Worm (Caenorhabditis elegans) whole organism, L3 larva: ENCODE data around the gene ttr-3.

ENCODE experiments used
- ZK546.5 ChIP-seq: sonication (generic microtip); optimal IDR thresholded peaks from 2 replicates; lab custom pipeline; 2017; ENCODE audit warnings: missing biosample characterization, missing genetic modification characterization
- ceh-28 ChIP-seq: fragments of 150-350 bp; optimal IDR thresholded peaks from 2 replicates; lab custom pipeline; 2014; ENCODE audit warnings: missing biosample characterization, missing genetic modification reagents, missing genetic modification characterization
- ceh-82 ChIP-seq: fragments of 150-350 bp; optimal IDR thresholded peaks from 2 replicates; lab custom pipeline; 2014; ENCODE audit warnings: missing biosample characterization, missing genetic modification characterization
- ceh-9 ChIP-seq: sonication (generic microtip); optimal IDR thresholded peaks from 2 replicates; lab custom pipeline; 2018; ENCODE audit warnings: missing biosample characterization, missing genetic modification characterization
- elt-1 ChIP-seq: fragments of 150-350 bp; optimal IDR thresholded peaks from 2 replicates; lab custom pipeline; 2014; ENCODE audit warnings: missing biosample characterization, missing genetic modification characterization
- elt-3 ChIP-seq, 3 experiments: fragments of 150-350 bp in 1 of 3; sonication (generic microtip) in 2 of 3; optimal IDR thresholded peaks; 2 replicates in 2 of 3; 4 replicates in 1 of 3; lab custom pipeline; 2014 to 2017; ENCODE audit warnings: missing biosample characterization in 3 of 3, missing genetic modification characterization in 3 of 3
- eor-1 ChIP-seq, 2 experiments: fragments of 150-350 bp; optimal IDR thresholded peaks; 2 replicates each; lab custom pipeline; 2014 to 2018; ENCODE audit warnings: missing biosample characterization in 2 of 2, missing genetic modification characterization in 2 of 2
- fkh-10 ChIP-seq: sonication (generic microtip); optimal IDR thresholded peaks from 2 replicates; lab custom pipeline; 2017; ENCODE audit warnings: missing biosample characterization, missing genetic modification reagents, missing genetic modification characterization
- fkh-2 ChIP-seq: fragments of 150-350 bp; optimal IDR thresholded peaks from 2 replicates; lab custom pipeline; 2014; ENCODE audit warnings: missing biosample characterization, missing genetic modification reagents, missing genetic modification characterization
- hmg-11 ChIP-seq: sonication (generic microtip); optimal IDR thresholded peaks from 2 replicates; lab custom pipeline; 2016; ENCODE audit warnings: missing genetic modification characterization, missing compliant biosample characterization
- jun-1 ChIP-seq: fragments of 150-350 bp; optimal IDR thresholded peaks from 2 replicates; lab custom pipeline; 2014; ENCODE audit warnings: missing biosample characterization, missing genetic modification reagents, missing genetic modification characterization
- lin-15B ChIP-seq: fragments of 150-350 bp; optimal IDR thresholded peaks from 2 replicates; lab custom pipeline; 2014; ENCODE audit warnings: missing biosample characterization, missing genetic modification characterization
- lin-39 ChIP-seq: fragments of 150-350 bp; optimal IDR thresholded peaks from 2 replicates; lab custom pipeline; 2018; ENCODE audit warnings: missing biosample characterization, missing genetic modification reagents, missing genetic modification characterization
- lsy-12 ChIP-seq: sonication (generic microtip); optimal IDR thresholded peaks from 2 replicates; lab custom pipeline; 2016; ENCODE audit warnings: mild to moderate bottlenecking, missing genetic modification characterization, missing compliant biosample characterization
- nfya-1 ChIP-seq: sonication (generic microtip); optimal IDR thresholded peaks from 2 replicates; lab custom pipeline; 2017; ENCODE audit warnings: missing genetic modification characterization, mild to moderate bottlenecking, missing compliant biosample characterization, antibody characterized with exemption, moderate library complexity; ENCODE audit not compliant: insufficient read depth
- nhr-11 ChIP-seq: fragments of 150-350 bp; optimal IDR thresholded peaks from 2 replicates; lab custom pipeline; 2014; ENCODE audit warnings: missing biosample characterization, missing genetic modification characterization
- nhr-12 ChIP-seq: fragments of 150-350 bp; optimal IDR thresholded peaks from 2 replicates; lab custom pipeline; 2014; ENCODE audit warnings: missing biosample characterization, missing genetic modification characterization
- nhr-23 ChIP-seq: fragments of 150-350 bp; optimal IDR thresholded peaks from 2 replicates; lab custom pipeline; 2014; ENCODE audit warnings: missing biosample characterization, missing genetic modification reagents, missing genetic modification characterization
- nhr-28 ChIP-seq: fragments of 150-350 bp; optimal IDR thresholded peaks from 2 replicates; lab custom pipeline; 2014; ENCODE audit warnings: missing biosample characterization, missing genetic modification characterization
- nhr-43 ChIP-seq: sonication (generic microtip); optimal IDR thresholded peaks from 2 replicates; lab custom pipeline; 2016; ENCODE audit warnings: mild to moderate bottlenecking, missing genetic modification characterization, missing compliant biosample characterization; ENCODE audit not compliant: poor library complexity, severe bottlenecking
- nhr-67 ChIP-seq: fragments of 150-350 bp; optimal IDR thresholded peaks from 2 replicates; lab custom pipeline; 2014; ENCODE audit warnings: missing biosample characterization, missing genetic modification characterization
- nhr-76 ChIP-seq: fragments of 150-350 bp; sonication (generic microtip); optimal IDR thresholded peaks from 5 replicates; lab custom pipeline; 2014; ENCODE audit warnings: missing biosample characterization, missing genetic modification characterization
- pqm-1 ChIP-seq: fragments of 150-350 bp; optimal IDR thresholded peaks from 2 replicates; lab custom pipeline; 2017; ENCODE audit warnings: missing biosample characterization, missing genetic modification characterization, inconsistent platforms
- sea-2 ChIP-seq: fragments of 150-350 bp; sonication (generic microtip); optimal IDR thresholded peaks from 4 replicates; lab custom pipeline; 2014; ENCODE audit warnings: missing biosample characterization, missing genetic modification reagents, missing genetic modification characterization
- skn-1 ChIP-seq: fragments of 150-350 bp; optimal IDR thresholded peaks from 2 replicates; lab custom pipeline; 2014; ENCODE audit warnings: missing biosample characterization, missing genetic modification characterization
- snpc-4 ChIP-seq: fragments of 150-350 bp; optimal IDR thresholded peaks from 2 replicates; lab custom pipeline; 2014; ENCODE audit warnings: missing biosample characterization, missing genetic modification characterization
- tbx-2 ChIP-seq: sonication (generic microtip); optimal IDR thresholded peaks from 2 replicates; lab custom pipeline; 2016; ENCODE audit warnings: mild to moderate bottlenecking, missing genetic modification characterization, missing compliant biosample characterization
- unc-39 ChIP-seq: sonication (generic microtip); optimal IDR thresholded peaks from 4 replicates; lab custom pipeline; 2017; ENCODE audit warnings: missing biosample characterization, missing genetic modification characterization
- unc-62 ChIP-seq: fragments of 150-350 bp; sonication (generic microtip); optimal IDR thresholded peaks from 4 replicates; lab custom pipeline; 2014; ENCODE audit warnings: missing biosample characterization, missing genetic modification reagents, missing genetic modification characterization
- zag-1 ChIP-seq: fragments of 150-350 bp; optimal IDR thresholded peaks from 2 replicates; lab custom pipeline; 2014; ENCODE audit warnings: missing biosample characterization, missing genetic modification characterization
- ztf-11 ChIP-seq: fragments of 150-350 bp; optimal IDR thresholded peaks from 2 replicates; lab custom pipeline; 2014; ENCODE audit warnings: missing biosample characterization, missing genetic modification characterization
- ztf-4 ChIP-seq: fragments of 150-350 bp; optimal IDR thresholded peaks from 2 replicates; lab custom pipeline; 2014; ENCODE audit warnings: missing biosample characterization, missing genetic modification characterization

Gene ttr-3

ce11 chrIII:9926650-9927049, at the start of gene ttr-3:
Gene ttr-3, minus strand, starts transcription at chrIII:9926750.
- TF ChIP-seq elt-3 (tag; optimal IDR thresholded peaks at IDR 0.05; lab: Kevin White, UChicago): no peak
- TF ChIP-seq ceh-28 (tag; lab: Kevin White, UChicago): no peak
- no peak for TF ChIP-seq unc-62 (GFP tag; lab: Kevin White, UChicago)
- no peak for TF ChIP-seq ztf-4 (tag; lab: Kevin White, UChicago)
- TF ChIP-seq fkh-10 (GFP tag; lab: Kevin White, UChicago): no peak

ce11 chrIII:9973765-9974164, 47.2 kb upstream of the ttr-3 start, which contains the start of gene R10E12.2:
Gene R10E12.2, minus strand, starts transcription at chrIII:9973865.
- TF ChIP-seq nhr-28 (tag; lab: Kevin White, UChicago) (no peak), nfya-1 (tag; lab: Kevin White, UChicago) (no peak), fkh-2 (no peak), nhr-11 (no peak), ZK546.5 (tag; lab: Kevin White, UChicago) (no peak), nhr-67 (tag; lab: Kevin White, UChicago) (no peak), tbx-2 (tag; lab: Kevin White, UChicago) (no peak), nhr-12 (tag; lab: Kevin White, UChicago) (no peak), pqm-1 (tag; lab: Kevin White, UChicago) (no peak), nhr-76 (tag; lab: Kevin White, UChicago) (no peak), fkh-10 (GFP tag; lab: Kevin White, UChicago) (no peak), nhr-43 (tag; lab: Kevin White, UChicago) (no peak), zag-1 (tag; lab: Kevin White, UChicago) (no peak), lin-39 (tag; lab: Kevin White, UChicago) (no peak)

ce11 chrIII:9972192-9972811, 45.8 kb upstream of the ttr-3 start:
- TF ChIP-seq unc-39 (no peak), sea-2 (GFP tag; lab: Kevin White, UChicago) (no peak), nhr-43 (tag; lab: Kevin White, UChicago) (no peak), jun-1 (no peak), unc-62 (GFP tag; lab: Kevin White, UChicago) (no peak), nfya-1 (tag; lab: Kevin White, UChicago) (no peak), eor-1 (tag; optimal IDR thresholded peaks at IDR 0.05; lab: Kevin White, UChicago) (no peak), fkh-10 (GFP tag; lab: Kevin White, UChicago) (peak; percentile 59)

- TF ChIP-seq nhr-67 (tag; lab: Kevin White, UChicago) (no peak), fkh-10 (GFP tag; lab: Kevin White, UChicago) (no peak), elt-1 (tag; lab: Kevin White, UChicago) (no peak), ceh-28 (tag; lab: Kevin White, UChicago) (no peak), hmg-11 (no peak), nhr-76 (tag; lab: Kevin White, UChicago) (no peak), lin-39 (tag; lab: Kevin White, UChicago) (no peak), zag-1 (tag; lab: Kevin White, UChicago) (no peak), sea-2 (GFP tag; lab: Kevin White, UChicago) (no peak), lin-15B (no peak), ztf-4 (tag; lab: Kevin White, UChicago) (no peak), ceh-82 (tag; lab: Kevin White, UChicago) (no peak), elt-3 (tag; optimal IDR thresholded peaks at IDR 0.05; lab: Kevin White, UChicago) (no peak), ztf-11 (tag; lab: Kevin White, UChicago) (no peak), nhr-28 (tag; lab: Kevin White, UChicago) (no peak), ceh-9 (tag; lab: Kevin White, UChicago) (no peak), skn-1 (tag; lab: Kevin White, UChicago) (no peak), nhr-43 (tag; lab: Kevin White, UChicago) (no peak), nhr-23 (tag; lab: Kevin White, UChicago) (no peak), snpc-4 (tag; lab: Kevin White, UChicago) (no peak)
These were observed 42.8 kb upstream of the ttr-3 start for ce11 chrIII:9969371-9969770.

- TF ChIP-seq lsy-12 (no peak), elt-3 (tag; optimal IDR thresholded peaks at IDR 0.05; lab: Kevin White, UChicago) (no peak)
These were observed 38.9 kb upstream of the ttr-3 start for ce11 chrIII:9965444-9965843.
